Fruit fly (Drosophila melanogaster) whole organism, wandering third instar larva: ENCODE measurements around the gene Fbw5.

Experiments used
- Abd-B ChIP-seq: fragments of >200 bp; optimal IDR thresholded peaks from 2 replicates; lab custom pipeline; 2017; ENCODE audit warnings: missing biosample characterization, missing genetic modification characterization
- CG32264 ChIP-seq: fragments of 200-800 bp; sonication (Bioruptor generic); optimal IDR thresholded peaks from 2 replicates; lab custom pipeline; 2016; ENCODE audit warnings: missing biosample characterization, missing genetic modification characterization
- CG9705 ChIP-seq: fragments of 200-800 bp; sonication (Bioruptor generic); optimal IDR thresholded peaks from 2 replicates; lab custom pipeline; 2018; ENCODE audit warnings: missing biosample characterization, mild to moderate bottlenecking, missing genetic modification characterization
- CrebA ChIP-seq: fragments of 200-800 bp; sonication (Bioruptor generic); optimal IDR thresholded peaks from 2 replicates; lab custom pipeline; 2016; ENCODE audit warnings: missing biosample characterization, mild to moderate bottlenecking, missing genetic modification characterization, borderline replicate concordance
- Dfd ChIP-seq: fragments of >200 bp; optimal IDR thresholded peaks from 2 replicates; lab custom pipeline; 2017; ENCODE audit warnings: missing biosample characterization, missing genetic modification characterization
- Dif ChIP-seq: fragments of 200-275, 200-300 bp; sonication (Bioruptor generic); optimal IDR thresholded peaks from 2 replicates; lab custom pipeline; 2018; ENCODE audit warnings: missing biosample characterization, missing genetic modification characterization; ENCODE audit not compliant: partially characterized antibody
- GATAd ChIP-seq: sonication (Bioruptor generic); optimal IDR thresholded peaks from 2 replicates; lab custom pipeline; 2016; ENCODE audit warnings: missing biosample characterization, missing genetic modification characterization
- HLH106 ChIP-seq: fragments of 200-800 bp; optimal IDR thresholded peaks from 3 replicates; lab custom pipeline; 2019; ENCODE audit warnings: missing biosample characterization, mild to moderate bottlenecking, missing genetic modification characterization, moderate library complexity
- Hnf4 ChIP-seq: fragments of 200-800 bp; sonication (Bioruptor generic); optimal IDR thresholded peaks from 2 replicates; lab custom pipeline; 2016; ENCODE audit warnings: missing biosample characterization, mild to moderate bottlenecking, missing genetic modification characterization
- Hr78 ChIP-seq: fragments of >200 bp; optimal IDR thresholded peaks from 2 replicates; lab custom pipeline; 2017; ENCODE audit warnings: missing biosample characterization, missing genetic modification characterization
- Hr83 ChIP-seq: fragments of 200-300 bp; sonication (Bioruptor generic); optimal IDR thresholded peaks from 2 replicates; lab custom pipeline; 2016; ENCODE audit warnings: missing biosample characterization, mild to moderate bottlenecking, missing genetic modification characterization, moderate library complexity; ENCODE audit not compliant: poor library complexity, severe bottlenecking
- Jra ChIP-seq: sonication (Bioruptor generic); optimal IDR thresholded peaks from 2 replicates; lab custom pipeline; 2016; ENCODE audit warnings: missing biosample characterization, missing genetic modification characterization
- Mio ChIP-seq: sonication (Bioruptor generic); optimal IDR thresholded peaks from 2 replicates; lab custom pipeline; 2016; ENCODE audit warnings: missing biosample characterization, missing genetic modification characterization
- Myc ChIP-seq: fragments of >200 bp; optimal IDR thresholded peaks from 2 replicates; lab custom pipeline; 2017
- N ChIP-seq: fragments of >200 bp; optimal IDR thresholded peaks from 2 replicates; lab custom pipeline; 2018; ENCODE audit warnings: missing biosample characterization, missing external identifiers, missing genetic modification characterization
- OdsH ChIP-seq: fragments of 200-800 bp; sonication (Bioruptor generic); optimal IDR thresholded peaks from 2 replicates; lab custom pipeline; 2016; ENCODE audit warnings: missing biosample characterization, mild to moderate bottlenecking, missing genetic modification characterization
- Rel ChIP-seq, 2 experiments: fragments of 200-800 bp; sonication (Bioruptor generic) in 1 of 2; optimal IDR thresholded peaks; 2 replicates in 1 of 2; 3 replicates in 1 of 2; lab custom pipeline; 2016 to 2019; ENCODE audit warnings: mild to moderate bottlenecking in 2 of 2, missing biosample characterization in 2 of 2, missing genetic modification characterization in 2 of 2, moderate library complexity in 1 of 2
- Sp1 ChIP-seq: fragments of 200-800 bp; sonication (Bioruptor generic); optimal IDR thresholded peaks from 3 replicates; lab custom pipeline; 2019; ENCODE audit warnings: missing biosample characterization, mild to moderate bottlenecking, missing genetic modification characterization, moderate library complexity
- Vsx2 ChIP-seq: fragments of 200-300, 225-300 bp; sonication (Bioruptor generic); optimal IDR thresholded peaks from 2 replicates; lab custom pipeline; 2018; ENCODE audit warnings: missing biosample characterization, missing genetic modification characterization; ENCODE audit not compliant: partially characterized antibody
- br ChIP-seq: fragments of 200-800 bp; sonication (Bioruptor generic); optimal IDR thresholded peaks from 2 replicates; lab custom pipeline; 2016; ENCODE audit warnings: missing biosample characterization, missing genetic modification characterization
- brk ChIP-seq: fragments of 200-800 bp; sonication (Bioruptor generic); optimal IDR thresholded peaks from 2 replicates; lab custom pipeline; 2016; ENCODE audit warnings: missing biosample characterization, mild to moderate bottlenecking, missing genetic modification characterization
- dl ChIP-seq, 2 experiments: fragments of 175-275, 200-275 bp in 1 of 2; fragments of 200-275 bp in 1 of 2; sonication (Bioruptor generic); optimal IDR thresholded peaks; lab custom pipeline; 2018; ENCODE audit warnings: mild to moderate bottlenecking in 2 of 2, missing biosample characterization in 2 of 2, missing genetic modification characterization in 2 of 2, moderate library complexity in 2 of 2; ENCODE audit not compliant: partially characterized antibody in 2 of 2, insufficient read depth in 1 of 2
- dmrt93B ChIP-seq: fragments of 200-800 bp; sonication (Bioruptor generic); optimal IDR thresholded peaks from 2 replicates; lab custom pipeline; 2018; ENCODE audit warnings: missing biosample characterization, mild to moderate bottlenecking, missing genetic modification characterization
- dsf ChIP-seq: sonication (Bioruptor generic); optimal IDR thresholded peaks from 2 replicates; lab custom pipeline; 2016; ENCODE audit warnings: missing biosample characterization, missing genetic modification characterization, borderline replicate concordance
- foxo ChIP-seq, 2 experiments: fragments of 200-800 bp; sonication (Bioruptor generic); optimal IDR thresholded peaks; 2 replicates in 1 of 2; 3 replicates in 1 of 2; lab custom pipeline; 2016 to 2017; ENCODE audit warnings: missing biosample characterization in 2 of 2, missing genetic modification characterization in 2 of 2
- fru ChIP-seq: fragments of 200-800 bp; sonication (Bioruptor generic); optimal IDR thresholded peaks from 3 replicates; lab custom pipeline; 2016; ENCODE audit warnings: missing biosample characterization, mild to moderate bottlenecking, missing genetic modification characterization
- h ChIP-seq: fragments of 200-800 bp; sonication (Bioruptor generic); optimal IDR thresholded peaks from 3 replicates; lab custom pipeline; 2016; ENCODE audit warnings: missing biosample characterization, mild to moderate bottlenecking, missing genetic modification characterization
- jim ChIP-seq: fragments of 175-275, 200-325 bp; sonication (Bioruptor generic); optimal IDR thresholded peaks from 2 replicates; lab custom pipeline; 2016; ENCODE audit warnings: missing biosample characterization, mild to moderate bottlenecking, missing genetic modification characterization
- lola ChIP-seq: fragments of >200 bp; optimal IDR thresholded peaks from 2 replicates; lab custom pipeline; 2017; ENCODE audit warnings: missing biosample characterization, missing genetic modification characterization
- pan ChIP-seq: fragments of >200 bp; optimal IDR thresholded peaks from 2 replicates; lab custom pipeline; 2017
- psq ChIP-seq: fragments of 200-800 bp; sonication (Bioruptor generic); optimal IDR thresholded peaks from 3 replicates; lab custom pipeline; 2017; ENCODE audit warnings: missing biosample characterization, mild to moderate bottlenecking, missing genetic modification characterization, moderate library complexity
- rgr ChIP-seq: fragments of 200-800 bp; sonication (Bioruptor generic); optimal IDR thresholded peaks from 3 replicates; lab custom pipeline; 2016; ENCODE audit warnings: missing biosample characterization, mild to moderate bottlenecking, missing genetic modification characterization
- sage ChIP-seq: fragments of 200-800 bp; sonication (Bioruptor generic); optimal IDR thresholded peaks from 2 replicates; lab custom pipeline; 2016; ENCODE audit warnings: missing biosample characterization, mild to moderate bottlenecking, missing genetic modification characterization
- sv ChIP-seq: fragments of 200-800 bp; sonication (Bioruptor generic); optimal IDR thresholded peaks from 3 replicates; lab custom pipeline; 2016; ENCODE audit warnings: missing biosample characterization, missing genetic modification characterization
- tai ChIP-seq: sonication (Bioruptor generic); optimal IDR thresholded peaks from 2 replicates; lab custom pipeline; 2016; ENCODE audit warnings: missing biosample characterization, missing genetic modification characterization
- woc ChIP-seq: sonication (Bioruptor generic); optimal IDR thresholded peaks from 2 replicates; lab custom pipeline; 2016; ENCODE audit warnings: missing biosample characterization, mild to moderate bottlenecking, missing genetic modification characterization

Fbw5 gene

dm6 chr2L:6109313-6109847 is 43.6 kb upstream of the Fbw5 start:
- TF ChIP-seq sv (GFP tag; lab: Kevin White, UChicago) (no peak), Dfd (GFP tag; lab: Kevin White, UChicago) (no peak), tai (GFP tag; lab: Kevin White, UChicago) (no peak), GATAd (no peak), Jra (GFP tag; lab: Kevin White, UChicago) (no peak), OdsH (GFP tag; lab: Kevin White, UChicago) (no peak), Rel (GFP tag; optimal IDR thresholded peaks at IDR 0.05; lab: Kevin White, UChicago) (no peak), Rel (tag; optimal IDR thresholded peaks at IDR 0.05; lab: Kevin White, UChicago) (no peak), Hnf4 (GFP tag; lab: Kevin White, UChicago) (no peak), psq (no peak), Hr78 (GFP tag; lab: Kevin White, UChicago) (no peak), Dif (GFP tag; lab: Kevin White, UChicago) (no peak), brk (GFP tag; lab: Kevin White, UChicago) (no peak), N (GFP tag; lab: Kevin White, UChicago) (no peak), CG32264 (GFP tag; lab: Kevin White, UChicago) (no peak), dl (GFP tag; optimal IDR thresholded peaks at IDR 0.05; lab: Kevin White, UChicago; ENCODE audit: insufficient read depth in 1 of 2, partially characterized antibody in 2 of 2) (no peak), woc (GFP tag; lab: Kevin White, UChicago) (no peak), Mio (GFP tag; lab: Kevin White, UChicago) (no peak), Sp1 (GFP tag; lab: Kevin White, UChicago) (no peak), dmrt93B (GFP tag; lab: Kevin White, UChicago) (no peak), rgr (no peak)

- TF ChIP-seq Dif (GFP tag; lab: Kevin White, UChicago) (no peak), Sp1 (GFP tag; lab: Kevin White, UChicago) (peak; percentile 32), psq (peak; percentile 96), jim (GFP tag; lab: Kevin White, UChicago) (no peak), Rel (GFP tag; optimal IDR thresholded peaks at IDR 0.05; lab: Kevin White, UChicago) (no peak), Rel (tag; optimal IDR thresholded peaks at IDR 0.05; lab: Kevin White, UChicago) (no peak), fru (GFP tag; lab: Kevin White, UChicago) (peak; percentile 0), Vsx2 (GFP tag; lab: Kevin White, UChicago) (no peak)
These were observed 34.5 kb upstream of the Fbw5 start, which contains the start of gene stai for dm6 chr2L:6100202-6100689. Gene stai (plus strand): TSS chr2L:6100377.

dm6 chr2L:6099270-6099644 is 33.5 kb upstream of the Fbw5 start:
- TF ChIP-seq pan (lab: Kevin White, UChicago) = no peak
- peak; percentile 30 for TF ChIP-seq woc (GFP tag; lab: Kevin White, UChicago)
- no peak for TF ChIP-seq tai (GFP tag; lab: Kevin White, UChicago)
- TF ChIP-seq sage (GFP tag; lab: Kevin White, UChicago) = peak; percentile 14

- TF ChIP-seq Mio (GFP tag; lab: Kevin White, UChicago) (no peak), Dfd (GFP tag; lab: Kevin White, UChicago) (no peak), brk (GFP tag; lab: Kevin White, UChicago) (no peak), Myc (lab: Kevin White, UChicago) (peak; percentile 41), Jra (GFP tag; lab: Kevin White, UChicago) (no peak), woc (GFP tag; lab: Kevin White, UChicago) (peak; percentile 68), tai (GFP tag; lab: Kevin White, UChicago) (no peak), CG32264 (GFP tag; lab: Kevin White, UChicago) (no peak), CrebA (GFP tag; lab: Kevin White, UChicago) (no peak), sage (GFP tag; lab: Kevin White, UChicago) (no peak), sv (GFP tag; lab: Kevin White, UChicago) (no peak), CG9705 (GFP tag; lab: Kevin White, UChicago) (no peak), foxo (GFP tag; optimal IDR thresholded peaks at IDR 0.05; lab: Kevin White, UChicago) (peak in 1 of 2 experiments; percentile 15), psq (no peak), Abd-B (GFP tag; lab: Kevin White, UChicago) (no peak), fru (GFP tag; lab: Kevin White, UChicago) (no peak), Hnf4 (GFP tag; lab: Kevin White, UChicago) (peak; percentile 9), lola (GFP tag; lab: Kevin White, UChicago) (no peak), OdsH (GFP tag; lab: Kevin White, UChicago) (no peak), br (GFP tag; lab: Kevin White, UChicago) (no peak), Rel (GFP tag; optimal IDR thresholded peaks at IDR 0.05; lab: Kevin White, UChicago) (no peak), Rel (tag; optimal IDR thresholded peaks at IDR 0.05; lab: Kevin White, UChicago) (peak; percentile 28), pan (lab: Kevin White, UChicago) (no peak), dmrt93B (GFP tag; lab: Kevin White, UChicago) (no peak), Dif (GFP tag; lab: Kevin White, UChicago) (peak; percentile 84), jim (GFP tag; lab: Kevin White, UChicago) (peak; percentile 40), N (GFP tag; lab: Kevin White, UChicago) (no peak), HLH106 (tag; lab: Kevin White, UChicago) (peak; percentile 0), rgr (no peak), GATAd (no peak), h (peak; percentile 40), Hr83 (GFP tag; lab: Kevin White, UChicago) (peak; percentile 13), dsf (GFP tag; lab: Kevin White, UChicago) (no peak)
These were observed 32.9 kb upstream of the Fbw5 start, which contains the start of gene CG9175 for dm6 chr2L:6098479-6099269. Gene CG9175 (minus strand): TSS chr2L:6098966.
